Worm (Caenorhabditis elegans): ENCODE measurements around the gene T04A8.8.

DNA sequence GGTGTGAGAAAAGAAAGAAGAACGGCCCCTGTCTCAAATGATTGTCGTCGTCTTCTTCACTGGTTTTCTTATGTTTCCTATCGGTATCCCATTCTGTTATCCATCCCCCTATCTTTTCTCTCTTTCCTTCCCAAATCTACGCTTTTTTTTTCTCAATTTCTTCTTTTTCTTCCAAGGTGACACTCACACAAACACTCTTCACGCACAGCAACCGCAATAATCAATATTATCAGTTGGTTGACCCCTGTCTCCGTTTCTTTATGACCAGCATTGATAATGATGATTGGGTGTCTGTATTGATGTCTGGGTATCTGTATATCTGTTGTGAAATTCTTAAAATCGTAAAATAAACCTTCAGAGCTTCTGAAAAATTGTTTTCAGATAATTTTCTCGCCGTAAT is 47.0 kb downstream of the T04A8.8 start:
- TF ChIP-seq blmp-1 (tag; optimal IDR thresholded peaks at IDR 0.05; ENCODE audit: insufficient read depth), result no peak
- TF ChIP-seq lin-13 (GFP tag; optimal IDR thresholded peaks at IDR 0.05), result no peak
- no peak for TF ChIP-seq nhr-11 (tag; optimal IDR thresholded peaks at IDR 0.05)
- no peak for TF ChIP-seq unc-55 (GFP tag; optimal IDR thresholded peaks at IDR 0.05)
- no peak for TF ChIP-seq elt-3 (tag; optimal IDR thresholded peaks at IDR 0.05)
- TF ChIP-seq alr-1 (tag; optimal IDR thresholded peaks at IDR 0.05), result no peak
- TF ChIP-seq nhr-25 (tag; optimal IDR thresholded peaks at IDR 0.05), result no peak
- no peak for TF ChIP-seq ama-1 (optimal IDR thresholded peaks at IDR 0.05)
- TF ChIP-seq nhr-21 (tag; optimal IDR thresholded peaks at IDR 0.05), result no peak
- TF ChIP-seq lsy-2 (tag; optimal IDR thresholded peaks at IDR 0.05), result peak in 1 of 2 experiments; percentile 28
- TF ChIP-seq zag-1 (tag; optimal IDR thresholded peaks at IDR 0.05), result no peak
- no peak for TF ChIP-seq sem-4 (tag; optimal IDR thresholded peaks at IDR 0.05)
- TF ChIP-seq ztf-11 (tag; optimal IDR thresholded peaks at IDR 0.05), result no peak
